Fruit fly (Drosophila melanogaster) whole organism, embryonic: ENCODE results near the gene unk.

ENCODE experiments used
- Adf1 ChIP-seq: fragments of 200-800 bp; sonication (Bioruptor generic); IDR thresholded peaks from 2 replicates; pipeline ENCODE4 v1.3.6; 2022; ENCODE audit warnings: missing biosample characterization, missing genetic modification characterization
- Aef1 ChIP-seq: fragments of 200-800 bp; sonication (Bioruptor generic); IDR thresholded peaks from 3 replicates; pipeline ENCODE4 v1.3.6; 2022; ENCODE audit warnings: missing biosample characterization, missing genetic modification characterization
- CG10654 ChIP-seq: fragments of 200-800 bp; sonication (Bioruptor generic); optimal IDR thresholded peaks from 2 replicates; lab custom pipeline; 2016; ENCODE audit warnings: missing biosample characterization, missing genetic modification characterization
- CG10959 ChIP-seq: fragments of 200-800 bp; sonication (Bioruptor generic); IDR thresholded peaks from 2 replicates; pipeline ENCODE4 v1.3.6; 2022; ENCODE audit warnings: missing biosample characterization, missing genetic modification characterization
- CG13287 ChIP-seq: fragments of 200-800 bp; sonication (Bioruptor generic); IDR thresholded peaks from 2 replicates; pipeline ENCODE4 v1.3.6; 2022; ENCODE audit warnings: missing biosample characterization, missing genetic modification characterization; ENCODE audit not compliant: partially characterized antibody
- CG13775 ChIP-seq: fragments of 200-800 bp; sonication (Bioruptor generic); optimal IDR thresholded peaks from 3 replicates; lab custom pipeline; 2017; ENCODE audit warnings: missing biosample characterization, mild to moderate bottlenecking, missing genetic modification characterization
- CG15269 ChIP-seq: fragments of 200-800 bp; sonication (Bioruptor generic); optimal IDR thresholded peaks from 2 replicates; lab custom pipeline; 2018; ENCODE audit warnings: missing biosample characterization, mild to moderate bottlenecking, missing genetic modification characterization, moderate library complexity
- CG1647 ChIP-seq: fragments of 200-800 bp; sonication (Bioruptor generic); optimal IDR thresholded peaks from 3 replicates; lab custom pipeline; 2016; ENCODE audit warnings: missing biosample characterization, missing genetic modification characterization
- CG2678 ChIP-seq: fragments of 200-800 bp; sonication (Bioruptor generic); optimal IDR thresholded peaks from 3 replicates; lab custom pipeline; 2019; ENCODE audit warnings: missing biosample characterization, mild to moderate bottlenecking, missing genetic modification characterization, moderate library complexity
- CG3847 ChIP-seq: fragments of 200-800 bp; sonication (Bioruptor generic); IDR thresholded peaks from 2 replicates; pipeline ENCODE4 v1.3.6; 2022; ENCODE audit warnings: missing biosample characterization, missing genetic modification characterization
- CG8089 ChIP-seq: fragments of 200-800 bp; sonication (Bioruptor generic); optimal IDR thresholded peaks from 3 replicates; lab custom pipeline; 2016; ENCODE audit warnings: missing biosample characterization, missing genetic modification characterization
- CG8944 ChIP-seq: fragments of 200-800 bp; sonication (Bioruptor generic); optimal IDR thresholded peaks from 3 replicates; lab custom pipeline; 2016; ENCODE audit warnings: missing biosample characterization, missing genetic modification characterization
- D19B ChIP-seq: fragments of 200-800 bp; sonication (Bioruptor generic); optimal IDR thresholded peaks from 2 replicates; lab custom pipeline; 2017; ENCODE audit warnings: missing biosample characterization, mild to moderate bottlenecking, missing genetic modification characterization
- Ets65A ChIP-seq: fragments of 200-800 bp; sonication (Bioruptor generic); peaks from one replicate; lab custom pipeline; 2016; ENCODE audit warnings: missing biosample characterization, missing genetic modification characterization
- GATAe ChIP-seq: fragments of 200-800 bp; sonication (Bioruptor generic); conservative IDR thresholded peaks from 2 replicates; pipeline ENCODE4 v1.3.6; 2022; ENCODE audit warnings: missing biosample characterization, missing genetic modification characterization
- H2.0 ChIP-seq: fragments of 200-800 bp; sonication (Bioruptor generic); IDR thresholded peaks from 2 replicates; pipeline ENCODE4 v1.3.6; 2022; ENCODE audit warnings: missing biosample characterization, missing genetic modification characterization
- HmgZ ChIP-seq: fragments of 200-800 bp; sonication (Bioruptor generic); optimal IDR thresholded peaks from 2 replicates; lab custom pipeline; 2018; ENCODE audit warnings: missing biosample characterization, mild to moderate bottlenecking, missing genetic modification characterization
- Hr78 ChIP-seq, 2 experiments: fragments of 200-800 bp in 1 of 2; fragments of >200 bp in 1 of 2; sonication (Bioruptor generic) in 1 of 2; optimal IDR thresholded peaks; 2 replicates each; lab custom pipeline; 2017 to 2019; ENCODE audit warnings: missing biosample characterization in 2 of 2, missing genetic modification characterization in 2 of 2, mild to moderate bottlenecking in 1 of 2, moderate library complexity in 1 of 2
- Kr ChIP-seq: fragments of 200-800 bp; sonication (Bioruptor generic); optimal IDR thresholded peaks from 2 replicates; lab custom pipeline; 2017; ENCODE audit warnings: missing biosample characterization, mild to moderate bottlenecking, missing genetic modification characterization
- Med ChIP-seq: fragments of 200-800 bp; sonication (Bioruptor generic); peaks from one replicate; lab custom pipeline; 2016; ENCODE audit warnings: missing biosample characterization, missing genetic modification characterization, mild to moderate bottlenecking, inconsistent platforms, moderate library complexity
- Nf-YB ChIP-seq: fragments of 200-800 bp; sonication (Bioruptor generic); optimal IDR thresholded peaks from 3 replicates; lab custom pipeline; 2019; ENCODE audit warnings: missing biosample characterization, mild to moderate bottlenecking, missing genetic modification characterization, moderate library complexity
- amos ChIP-seq: fragments of 200-800 bp; sonication (Bioruptor generic); IDR thresholded peaks from 2 replicates; pipeline ENCODE4 v1.3.6; 2022; ENCODE audit warnings: missing biosample characterization, missing genetic modification characterization; ENCODE audit not compliant: partially characterized antibody
- btn ChIP-seq: fragments of 200-800 bp; sonication (Bioruptor generic); optimal IDR thresholded peaks from 2 replicates; lab custom pipeline; 2016; ENCODE audit warnings: missing biosample characterization, missing genetic modification characterization
- ci ChIP-seq: fragments of 200-800 bp; sonication (Bioruptor generic); IDR thresholded peaks from 3 replicates; pipeline ENCODE4 v1.3.6; 2022; ENCODE audit warnings: missing biosample characterization, missing genetic modification characterization
- corto ChIP-seq: fragments of 200-800 bp; sonication (Bioruptor generic); optimal IDR thresholded peaks from 2 replicates; lab custom pipeline; 2016; ENCODE audit warnings: missing biosample characterization, mild to moderate bottlenecking, missing genetic modification characterization, moderate library complexity
- dmrt99B ChIP-seq: fragments of 200-800 bp; sonication (Bioruptor generic); optimal IDR thresholded peaks from 2 replicates; lab custom pipeline; 2018; ENCODE audit warnings: missing biosample characterization, mild to moderate bottlenecking, missing genetic modification characterization, moderate library complexity
- dysf ChIP-seq: fragments of 200-800 bp; sonication (Bioruptor generic); IDR thresholded peaks from 3 replicates; pipeline ENCODE4 v1.3.6; 2022; ENCODE audit warnings: missing biosample characterization, missing genetic modification characterization
- eve ChIP-seq, 2 experiments: fragments of >200 bp; optimal IDR thresholded peaks; 2 replicates each; lab custom pipeline; 2017; ENCODE audit warnings: missing biosample characterization in 2 of 2, missing genetic modification characterization in 2 of 2
- exex ChIP-seq: fragments of 200-800 bp; sonication (Bioruptor generic); optimal IDR thresholded peaks from 4 replicates; lab custom pipeline; 2018; ENCODE audit warnings: missing biosample characterization, mild to moderate bottlenecking, missing genetic modification characterization, moderate library complexity
- ftz-f1 ChIP-seq: fragments of 200-800 bp; sonication (Bioruptor generic); optimal IDR thresholded peaks from 2 replicates; lab custom pipeline; 2016; ENCODE audit warnings: missing biosample characterization, missing genetic modification characterization
- grn ChIP-seq: fragments of 200-800 bp; sonication (Bioruptor generic); optimal IDR thresholded peaks from 3 replicates; lab custom pipeline; 2017; ENCODE audit warnings: missing biosample characterization, missing genetic modification characterization
- hbn ChIP-seq: fragments of 200-800 bp; sonication (Bioruptor generic); IDR thresholded peaks from 2 replicates; pipeline ENCODE4 v1.3.6; 2022; ENCODE audit warnings: missing biosample characterization, missing genetic modification characterization; ENCODE audit not compliant: partially characterized antibody
- hkb ChIP-seq, 2 experiments: fragments of 200-800 bp in 1 of 2; fragments of >200 bp in 1 of 2; sonication (Bioruptor generic) in 1 of 2; IDR thresholded peaks in 1 of 2; optimal IDR thresholded peaks in 1 of 2; 2 replicates each; pipeline versions ENCODE4 v1.3.6 to Lab custom; 2017 to 2022; ENCODE audit warnings: missing biosample characterization in 1 of 2, missing genetic modification characterization in 1 of 2
- kay ChIP-seq: fragments of 200-800 bp; sonication (Bioruptor generic); optimal IDR thresholded peaks from 2 replicates; lab custom pipeline; 2016; ENCODE audit warnings: missing biosample characterization, missing genetic modification characterization
- lab ChIP-seq: fragments of 200-800 bp; sonication (Bioruptor generic); optimal IDR thresholded peaks from 3 replicates; lab custom pipeline; 2017; ENCODE audit warnings: missing biosample characterization, missing genetic modification characterization, mild to moderate bottlenecking, moderate library complexity, missing genetic modification reagents
- lilli ChIP-seq: fragments of 200-800 bp; sonication (Bioruptor generic); optimal IDR thresholded peaks from 3 replicates; lab custom pipeline; 2016; ENCODE audit warnings: missing biosample characterization, missing genetic modification characterization
- nau ChIP-seq: fragments of 200-800 bp; sonication (Bioruptor generic); optimal IDR thresholded peaks from 3 replicates; lab custom pipeline; 2017; ENCODE audit warnings: missing biosample characterization, mild to moderate bottlenecking, missing genetic modification characterization, missing genetic modification reagents
- pb ChIP-seq: fragments of 200-800 bp; sonication (Bioruptor generic); optimal IDR thresholded peaks from 3 replicates; lab custom pipeline; 2016; ENCODE audit warnings: missing biosample characterization, missing genetic modification characterization
- pros ChIP-seq: fragments of 200-800 bp; sonication (Bioruptor generic); optimal IDR thresholded peaks from 3 replicates; lab custom pipeline; 2019; ENCODE audit warnings: missing biosample characterization, mild to moderate bottlenecking, missing genetic modification characterization, moderate library complexity
- pum ChIP-seq: fragments of 200-800 bp; sonication (Bioruptor generic); optimal IDR thresholded peaks from 2 replicates; lab custom pipeline; 2016; ENCODE audit warnings: missing biosample characterization, missing genetic modification characterization
- sd ChIP-seq: fragments of 200-800 bp; sonication (Bioruptor generic); optimal IDR thresholded peaks from 3 replicates; lab custom pipeline; 2018; ENCODE audit warnings: missing biosample characterization, mild to moderate bottlenecking, missing genetic modification characterization, moderate library complexity
- sqz ChIP-seq: fragments of 200-800 bp; sonication (Bioruptor generic); optimal IDR thresholded peaks from 3 replicates; lab custom pipeline; 2018; ENCODE audit warnings: missing biosample characterization, mild to moderate bottlenecking, missing genetic modification characterization
- tgo ChIP-seq: fragments of 200-800 bp; sonication (Bioruptor generic); IDR thresholded peaks from 3 replicates; pipeline ENCODE4 v1.3.6; 2022; ENCODE audit warnings: missing biosample characterization, missing genetic modification characterization

unk gene

DNA sequence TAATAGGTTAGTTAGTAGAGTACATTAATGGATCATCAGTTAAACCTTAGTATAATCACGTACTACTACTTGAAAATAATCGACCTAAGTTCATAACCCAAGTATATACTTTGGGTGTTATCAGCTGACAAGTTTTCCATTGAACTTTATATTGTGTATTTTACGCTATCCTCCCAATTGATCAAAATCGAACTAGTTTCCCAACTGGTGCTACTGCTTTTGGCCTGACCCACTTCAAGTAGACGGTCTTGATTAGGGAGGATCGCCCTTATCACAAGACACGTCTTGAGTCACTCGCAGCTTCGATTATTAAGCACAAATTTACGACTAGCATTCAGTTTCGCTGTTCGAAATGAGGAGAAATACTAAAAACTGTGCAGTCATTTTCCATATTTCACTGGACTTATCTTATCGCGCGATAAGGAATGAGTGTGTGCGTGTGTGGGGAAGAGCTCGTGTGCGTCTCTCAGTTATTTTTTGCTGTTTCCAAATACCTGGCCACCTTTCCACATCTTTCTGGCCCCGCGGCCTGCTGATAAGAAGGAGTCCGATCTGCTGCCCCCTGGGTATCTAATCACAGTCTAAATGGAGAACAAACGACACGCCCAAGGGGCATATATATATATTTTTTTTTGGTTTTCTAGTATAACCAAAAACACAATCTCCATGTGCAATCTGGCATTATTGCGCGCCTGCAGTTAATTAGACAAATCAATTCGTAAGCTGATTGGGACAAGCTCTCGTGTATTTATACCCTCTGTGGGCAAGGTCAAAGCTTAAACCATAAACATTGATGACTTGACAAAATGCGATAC is 31.7 kb upstream of the unk start (continued):
- no peak for TF ChIP-seq CG13287 (GFP tag; lab: Robert Waterston, UW)
- peak; percentile 20 for TF ChIP-seq ftz-f1 (GFP tag; lab: Kevin White, UChicago)
- TF ChIP-seq GATAe (GFP tag; lab: Robert Waterston, UW) = peak; percentile 88
- peak; percentile 36 for TF ChIP-seq sqz
- TF ChIP-seq exex (tag; lab: Kevin White, UChicago) = peak; percentile 91
- TF ChIP-seq grn (GFP tag; lab: Kevin White, UChicago) = peak; percentile 81
- peak in 1 of 2 experiments; percentile 86 for TF ChIP-seq Hr78 (GFP tag; optimal IDR thresholded peaks at IDR 0.05; lab: Kevin White, UChicago)
- TF ChIP-seq sd (tag; lab: Kevin White, UChicago) = peak; percentile 61
- TF ChIP-seq lab (GFP tag; lab: Kevin White, UChicago) = peak; percentile 26
- TF ChIP-seq Adf1 (GFP tag; lab: Robert Waterston, UW) = peak; percentile 23; the same call in 1 of the 2 replicates
- TF ChIP-seq pb (GFP tag; lab: Kevin White, UChicago) = no peak
- peak; percentile 13 for TF ChIP-seq kay
- peak; percentile 67 for TF ChIP-seq corto (GFP tag; lab: Kevin White, UChicago)

DNA sequence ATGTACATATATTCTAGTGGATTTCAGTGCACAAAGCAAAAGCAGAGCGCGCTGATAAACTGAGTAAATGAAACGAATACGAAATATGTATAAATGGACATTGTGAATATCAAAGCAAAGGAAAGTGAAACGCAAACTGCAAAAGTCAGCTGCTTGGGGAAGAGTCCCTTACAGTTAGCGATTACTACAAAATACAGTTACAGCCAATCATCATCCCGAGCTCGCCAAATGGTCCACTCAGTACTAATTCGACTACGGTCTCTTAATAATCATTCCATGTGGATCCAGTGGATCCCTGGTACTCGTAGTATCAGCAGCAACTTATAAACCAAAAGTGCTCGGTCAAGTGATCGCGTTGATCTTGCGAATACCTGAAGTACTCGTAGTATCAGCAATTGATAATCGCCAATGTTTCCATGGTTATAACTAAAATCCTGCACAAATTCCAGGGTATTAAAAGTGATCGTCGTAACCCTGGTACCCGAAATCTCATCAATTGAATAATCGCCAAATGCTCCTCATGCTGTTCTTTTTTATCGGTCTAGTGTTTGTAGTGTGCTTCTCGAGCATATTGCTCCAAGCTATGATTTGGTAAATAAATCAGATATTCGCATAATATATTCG is 24.2 kb upstream of the unk start:
- TF ChIP-seq ci (GFP tag; lab: Robert Waterston, UW) (no peak), Med (GFP tag; lab: Kevin White, UChicago) (peak; percentile 2), D19B (GFP tag; lab: Kevin White, UChicago) (peak; percentile 69), eve (GFP tag; optimal IDR thresholded peaks at IDR 0.05; lab: Kevin White, UChicago) (peak in 1 of 2 experiments; percentile 43), H2.0 (GFP tag; lab: Robert Waterston, UW) (no peak), Ets65A (GFP tag; lab: Kevin White, UChicago) (peak; percentile 22), Kr (no peak)

DNA sequence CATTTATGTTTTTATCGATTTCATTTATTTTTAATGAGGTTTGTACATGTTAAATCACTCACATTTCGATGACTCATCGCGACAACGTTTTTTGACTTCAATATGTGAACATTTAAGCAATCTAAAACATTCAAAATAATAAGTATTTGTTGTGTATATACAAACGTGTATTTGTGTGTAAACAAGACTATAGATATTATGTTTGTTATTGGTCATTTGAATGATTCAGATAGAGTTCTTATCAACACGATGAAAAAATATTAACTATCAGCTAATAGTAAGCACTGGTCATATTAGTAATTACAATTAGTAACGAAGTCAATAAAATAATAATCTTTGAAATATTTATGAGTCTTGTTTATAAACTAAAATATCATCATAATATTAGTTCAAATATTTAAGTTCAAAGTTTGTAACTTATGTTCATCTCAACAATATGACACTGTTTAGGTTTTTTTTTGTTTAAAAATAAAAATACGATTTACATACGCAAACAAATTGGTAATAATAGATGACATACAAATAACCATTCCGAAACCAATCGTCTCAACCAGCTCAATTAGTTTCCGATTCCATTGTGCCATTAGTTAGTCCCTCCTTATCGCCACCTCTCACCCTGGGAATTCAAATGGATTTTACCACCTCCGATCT is 23.4 kb upstream of the unk start:
- TF ChIP-seq Aef1 (GFP tag; lab: Robert Waterston, UW) (no peak), dysf (no peak), nau (peak; percentile 49), CG15269 (tag; lab: Kevin White, UChicago) (no peak), CG10654 (GFP tag; lab: Kevin White, UChicago) (peak; percentile 33), dmrt99B (tag; lab: Kevin White, UChicago) (peak; percentile 17), Nf-YB (no peak), CG3847 (GFP tag; lab: Robert Waterston, UW) (no peak), CG8089 (GFP tag; lab: Kevin White, UChicago) (no peak), Med (GFP tag; lab: Kevin White, UChicago) (peak; percentile 44), CG10959 (GFP tag; lab: Robert Waterston, UW) (no peak), CG1647 (GFP tag; lab: Kevin White, UChicago) (no peak), hkb (optimal IDR thresholded peaks at IDR 0.05; lab: Kevin White, UChicago) (no peak), hkb (GFP tag; IDR thresholded peaks at IDR 0.05; lab: Robert Waterston, UW) (no peak), grn (GFP tag; lab: Kevin White, UChicago) (peak; percentile 16), pum (GFP tag; lab: Kevin White, UChicago) (no peak), HmgZ (tag; lab: Kevin White, UChicago) (no peak), hbn (GFP tag; lab: Robert Waterston, UW) (no peak), pros (GFP tag; lab: Kevin White, UChicago) (no peak), amos (GFP tag; lab: Robert Waterston, UW) (no peak), CG13775 (GFP tag; lab: Kevin White, UChicago) (no peak), CG2678 (tag; lab: Kevin White, UChicago) (peak; percentile 77), btn (no peak), CG8944 (peak; percentile 5), lilli (GFP tag; lab: Kevin White, UChicago) (no peak), tgo (GFP tag; lab: Robert Waterston, UW) (no peak)
